Worm (Caenorhabditis elegans) whole organism, late embryonic: ENCODE measurements around the gene ZK632.10.

Experiments
- ceh-14 ChIP-seq: sonication (generic microtip); optimal IDR thresholded peaks from 2 replicates; lab custom pipeline; 2016; ENCODE audit warnings: missing genotype, missing genetic modification characterization, missing compliant biosample characterization
- ceh-9 ChIP-seq: sonication (generic microtip); optimal IDR thresholded peaks from 2 replicates; lab custom pipeline; 2016; ENCODE audit warnings: mild to moderate bottlenecking, missing genetic modification characterization, inconsistent platforms, missing compliant biosample characterization
- elt-2 ChIP-seq: sonication (generic microtip); optimal IDR thresholded peaks from 2 replicates; lab custom pipeline; 2016; ENCODE audit warnings: missing genetic modification reagents, missing genetic modification characterization, missing compliant biosample characterization
- rnt-1 ChIP-seq: sonication (generic microtip); optimal IDR thresholded peaks from 2 replicates; lab custom pipeline; 2016; ENCODE audit warnings: missing genetic modification characterization, missing compliant biosample characterization
- tbx-7 ChIP-seq: sonication (generic microtip); optimal IDR thresholded peaks from 2 replicates; lab custom pipeline; 2016; ENCODE audit warnings: missing genotype, missing genetic modification characterization, missing compliant biosample characterization

ce11 chrIII:9871032-9871431 lies 43.5 kb upstream of the ZK632.10 start, which contains the start of gene ZK757.1:
- TF ChIP-seq elt-2 (no peak), ceh-9 (tag; lab: Kevin White, UChicago) (no peak), rnt-1 (no peak), ceh-14 (no peak), tbx-7 (tag; lab: Kevin White, UChicago) (no peak)
